Worm (Caenorhabditis elegans) whole organism, late embryonic: Measurements from ENCODE around the gene fpn-1.2.

Experiments
- C38D4.7 ChIP-seq: fragments of 200-800 bp; sonication (Bioruptor generic); optimal IDR thresholded peaks from 2 replicates; lab custom pipeline; 2018; ENCODE audit warnings: mild to moderate bottlenecking, missing genetic modification characterization, moderate library complexity, missing compliant biosample characterization
- F13H6.1 ChIP-seq: sonication (generic microtip); optimal IDR thresholded peaks from 2 replicates; lab custom pipeline; 2016; ENCODE audit warnings: missing genetic modification characterization, missing compliant biosample characterization
- ceh-14 ChIP-seq: sonication (generic microtip); optimal IDR thresholded peaks from 2 replicates; lab custom pipeline; 2016; ENCODE audit warnings: missing genotype, missing genetic modification characterization, missing compliant biosample characterization
- ceh-18 ChIP-seq: sonication (generic microtip); optimal IDR thresholded peaks from 2 replicates; lab custom pipeline; 2016; ENCODE audit warnings: missing genetic modification characterization, missing compliant biosample characterization
- ceh-19 ChIP-seq: fragments of 200-800 bp; sonication (Bioruptor generic); optimal IDR thresholded peaks from 2 replicates; lab custom pipeline; 2018; ENCODE audit warnings: mild to moderate bottlenecking, missing genetic modification characterization, missing compliant biosample characterization
- ceh-2 ChIP-seq: sonication (generic microtip); optimal IDR thresholded peaks from 2 replicates; lab custom pipeline; 2016; ENCODE audit warnings: missing genotype, missing genetic modification characterization, missing compliant biosample characterization
- ceh-30 ChIP-seq: fragments of 150-350 bp; optimal IDR thresholded peaks from 2 replicates; lab custom pipeline; 2014; ENCODE audit warnings: missing biosample characterization, missing genetic modification characterization
- ceh-48 ChIP-seq: sonication (generic microtip); optimal IDR thresholded peaks from 2 replicates; lab custom pipeline; 2016; ENCODE audit warnings: missing genetic modification characterization, inconsistent platforms, missing compliant biosample characterization
- ceh-9 ChIP-seq: sonication (generic microtip); optimal IDR thresholded peaks from 2 replicates; lab custom pipeline; 2016; ENCODE audit warnings: mild to moderate bottlenecking, missing genetic modification characterization, inconsistent platforms, missing compliant biosample characterization
- che-1 ChIP-seq: sonication (generic microtip); optimal IDR thresholded peaks from 2 replicates; lab custom pipeline; 2016; ENCODE audit warnings: mild to moderate bottlenecking, missing genetic modification characterization, missing compliant biosample characterization
- dmd-4 ChIP-seq: sonication (generic microtip); optimal IDR thresholded peaks from 2 replicates; lab custom pipeline; 2016; ENCODE audit warnings: borderline replicate concordance, missing genetic modification characterization, missing compliant biosample characterization
- dve-1 ChIP-seq: sonication (generic microtip); optimal IDR thresholded peaks from 2 replicates; lab custom pipeline; 2017; ENCODE audit warnings: antibody characterized with exemption, mild to moderate bottlenecking, missing genetic modification characterization, missing compliant biosample characterization
- elt-4 ChIP-seq: sonication (generic microtip); optimal IDR thresholded peaks from 2 replicates; lab custom pipeline; 2016; ENCODE audit warnings: missing genetic modification characterization, missing compliant biosample characterization
- ets-4 ChIP-seq: sonication (generic microtip); optimal IDR thresholded peaks from 2 replicates; lab custom pipeline; 2016; ENCODE audit warnings: missing genetic modification characterization, missing compliant biosample characterization
- fax-1 ChIP-seq: sonication (generic microtip); optimal IDR thresholded peaks from 2 replicates; lab custom pipeline; 2016; ENCODE audit warnings: missing genotype, missing genetic modification characterization, missing compliant biosample characterization
- fkh-10 ChIP-seq: fragments of 150-350 bp; optimal IDR thresholded peaks from 2 replicates; lab custom pipeline; 2014; ENCODE audit warnings: missing biosample characterization, missing genetic modification reagents, missing genetic modification characterization
- hlh-13 ChIP-seq: fragments of 200-800 bp; sonication (Bioruptor generic); optimal IDR thresholded peaks from 2 replicates; lab custom pipeline; 2018; ENCODE audit warnings: mild to moderate bottlenecking, missing genetic modification characterization, missing compliant biosample characterization
- hlh-8 ChIP-seq: sonication (generic microtip); optimal IDR thresholded peaks from 2 replicates; lab custom pipeline; 2016; ENCODE audit warnings: missing genotype, missing genetic modification characterization, missing compliant biosample characterization
- lim-6 ChIP-seq: sonication (generic microtip); optimal IDR thresholded peaks from 2 replicates; lab custom pipeline; 2016; ENCODE audit warnings: missing genetic modification characterization, missing compliant biosample characterization
- madf-2 ChIP-seq: sonication (generic microtip); optimal IDR thresholded peaks from 2 replicates; lab custom pipeline; 2017; ENCODE audit warnings: missing genetic modification characterization, missing compliant biosample characterization
- nhr-232 ChIP-seq: sonication (generic microtip); optimal IDR thresholded peaks from 2 replicates; lab custom pipeline; 2016; ENCODE audit warnings: missing genetic modification characterization, missing compliant biosample characterization
- npax-4 ChIP-seq: sonication (generic microtip); optimal IDR thresholded peaks from 2 replicates; lab custom pipeline; 2016; ENCODE audit warnings: missing genetic modification characterization, missing compliant biosample characterization
- odd-2 ChIP-seq: sonication (generic microtip); optimal IDR thresholded peaks from 2 replicates; lab custom pipeline; 2017; ENCODE audit warnings: antibody characterized with exemption, mild to moderate bottlenecking, missing genetic modification characterization, missing compliant biosample characterization
- pat-9 ChIP-seq: fragments of 200-800 bp; sonication (Bioruptor generic); optimal IDR thresholded peaks from 2 replicates; lab custom pipeline; 2018; ENCODE audit warnings: mild to moderate bottlenecking, missing genetic modification characterization, moderate library complexity, missing compliant biosample characterization
- pax-1 ChIP-seq: fragments of 150-350 bp; optimal IDR thresholded peaks from 2 replicates; lab custom pipeline; 2014; ENCODE audit warnings: missing biosample characterization, missing genetic modification characterization
- pha-2 ChIP-seq: sonication (generic microtip); optimal IDR thresholded peaks from 2 replicates; lab custom pipeline; 2017; ENCODE audit warnings: mild to moderate bottlenecking, missing genetic modification characterization, missing compliant biosample characterization
- pha-4 ChIP-seq: fragments of 150-350 bp; optimal IDR thresholded peaks from 2 replicates; lab custom pipeline; 2018; ENCODE audit warnings: missing biosample characterization, missing genetic modification reagents, missing genetic modification characterization
- pqm-1 ChIP-seq: sonication (generic microtip); optimal IDR thresholded peaks from 2 replicates; lab custom pipeline; 2016; ENCODE audit warnings: missing genetic modification characterization, missing compliant biosample characterization
- rnt-1 ChIP-seq: sonication (generic microtip); optimal IDR thresholded peaks from 2 replicates; lab custom pipeline; 2016; ENCODE audit warnings: missing genetic modification characterization, missing compliant biosample characterization
- sdc-2 ChIP-seq: sonication (generic microtip); optimal IDR thresholded peaks from 2 replicates; lab custom pipeline; 2016; ENCODE audit warnings: missing genotype, missing genetic modification characterization, missing compliant biosample characterization
- sox-2 ChIP-seq: fragments of 200-800 bp; sonication (Bioruptor generic); IDR thresholded peaks from 2 replicates; pipeline ENCODE4 v1.3.6; 2022; ENCODE audit warnings: missing genetic modification reagents, missing genetic modification characterization, missing compliant biosample characterization
- sox-4 ChIP-seq: sonication (generic microtip); optimal IDR thresholded peaks from 2 replicates; lab custom pipeline; 2017; ENCODE audit warnings: mild to moderate bottlenecking, missing genetic modification characterization, inconsistent platforms, missing compliant biosample characterization
- syd-9 ChIP-seq: sonication (generic microtip); optimal IDR thresholded peaks from 2 replicates; lab custom pipeline; 2016; ENCODE audit warnings: mild to moderate bottlenecking, missing genetic modification characterization, moderate library complexity, missing compliant biosample characterization
- tbx-2 ChIP-seq: sonication (generic microtip); optimal IDR thresholded peaks from 2 replicates; lab custom pipeline; 2016; ENCODE audit warnings: missing genetic modification characterization, missing compliant biosample characterization
- tbx-7 ChIP-seq: sonication (generic microtip); optimal IDR thresholded peaks from 2 replicates; lab custom pipeline; 2016; ENCODE audit warnings: missing genotype, missing genetic modification characterization, missing compliant biosample characterization
- ttx-3 ChIP-seq: sonication (generic microtip); optimal IDR thresholded peaks from 2 replicates; lab custom pipeline; 2016; ENCODE audit warnings: missing genetic modification reagents, missing genetic modification characterization, missing compliant biosample characterization
- unc-86 ChIP-seq: sonication (generic microtip); optimal IDR thresholded peaks from 2 replicates; lab custom pipeline; 2016; ENCODE audit warnings: missing genetic modification characterization, missing compliant biosample characterization
- zip-5 ChIP-seq: sonication (generic microtip); optimal IDR thresholded peaks from 2 replicates; lab custom pipeline; 2016; ENCODE audit warnings: missing genetic modification characterization, missing compliant biosample characterization
- ztf-16 ChIP-seq: sonication (generic microtip); optimal IDR thresholded peaks from 2 replicates; lab custom pipeline; 2017; ENCODE audit warnings: missing genetic modification characterization, missing compliant biosample characterization

The fpn-1.2 gene

DNA sequence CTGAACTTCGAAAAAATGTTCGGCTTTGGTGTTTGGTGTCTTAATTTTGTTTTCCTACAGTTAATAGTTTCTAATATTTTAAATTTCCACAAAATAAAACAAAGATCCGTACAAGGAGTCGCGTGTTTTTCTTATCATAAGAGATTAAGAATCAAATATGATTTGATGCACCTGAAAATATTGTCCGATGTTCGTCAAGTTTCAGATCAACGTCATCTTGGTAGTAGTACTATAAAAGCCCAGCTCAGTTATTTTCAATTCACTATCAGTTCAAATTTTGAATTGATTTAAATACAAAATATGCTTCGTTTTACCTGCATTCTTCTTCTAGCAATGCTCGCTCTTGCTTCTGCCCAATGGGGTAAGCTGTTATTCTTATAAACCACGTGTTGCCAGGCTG lies 19.4 kb downstream of the fpn-1.2 start, which contains the start of gene cnc-5:
Gene cnc-5, plus strand, starts transcription at position 301 of the 400 bp plus-strand sequence.
- TF ChIP-seq pha-2 (tag; lab: Kevin White, UChicago): no peak
- TF ChIP-seq pat-9 (tag; lab: Kevin White, UChicago): no peak
- TF ChIP-seq ztf-16: no peak
- no peak for TF ChIP-seq unc-86 (tag; lab: Kevin White, UChicago)
- TF ChIP-seq ceh-19 (GFP tag; lab: Kevin White, UChicago): no peak
- no peak for TF ChIP-seq sdc-2 (tag; lab: Kevin White, UChicago)
- no peak for TF ChIP-seq lim-6 (tag; lab: Kevin White, UChicago)
- TF ChIP-seq ceh-2: no peak
- no peak for TF ChIP-seq pha-4 (tag; lab: Kevin White, UChicago)
- no peak for TF ChIP-seq hlh-13 (GFP tag; lab: Kevin White, UChicago)
- no peak for TF ChIP-seq zip-5
- no peak for TF ChIP-seq ceh-30 (tag; lab: Kevin White, UChicago)
- TF ChIP-seq npax-4 (tag; lab: Kevin White, UChicago): no peak
- no peak for TF ChIP-seq hlh-8 (tag; lab: Kevin White, UChicago)
- no peak for TF ChIP-seq ets-4 (tag; lab: Kevin White, UChicago)
- TF ChIP-seq fkh-10: no peak

DNA sequence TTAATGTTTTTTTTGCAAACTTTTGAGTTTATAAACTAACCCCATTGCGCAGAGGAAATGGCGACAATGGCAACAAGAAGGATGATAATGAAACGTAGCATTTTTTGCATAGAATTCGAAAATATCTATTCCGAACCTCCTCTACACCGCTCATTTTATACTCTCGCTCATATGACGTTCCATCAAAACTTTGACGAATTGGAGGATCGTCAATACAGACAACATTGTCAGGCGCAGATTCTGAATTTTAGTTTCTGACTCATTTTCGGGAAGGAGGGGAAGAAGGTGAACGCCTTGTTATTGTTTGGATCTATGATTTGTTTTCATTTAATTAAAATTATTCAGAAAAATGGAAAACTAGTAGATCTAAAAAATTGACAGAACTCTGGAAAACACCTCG lies 20.3 kb downstream of the fpn-1.2 start, which contains the start of gene cnc-1:
Gene cnc-1, minus strand, starts transcription at position 101 of the 400 bp plus-strand sequence.
- TF ChIP-seq F13H6.1 (tag; lab: Kevin White, UChicago): no peak
- TF ChIP-seq fax-1 (tag; lab: Kevin White, UChicago): no peak
- TF ChIP-seq fkh-10: no peak
- no peak for TF ChIP-seq syd-9 (tag; lab: Kevin White, UChicago)
- TF ChIP-seq C38D4.7 (GFP tag; lab: Kevin White, UChicago): no peak
- TF ChIP-seq madf-2 (tag; lab: Kevin White, UChicago): no peak
- no peak for TF ChIP-seq ceh-19 (GFP tag; lab: Kevin White, UChicago)
- no peak for TF ChIP-seq pha-2 (tag; lab: Kevin White, UChicago)
- no peak for TF ChIP-seq sdc-2 (tag; lab: Kevin White, UChicago)
- no peak for TF ChIP-seq ttx-3 (tag; lab: Kevin White, UChicago)
- TF ChIP-seq ceh-9: no peak
- no peak for TF ChIP-seq dve-1 (tag; lab: Kevin White, UChicago)

DNA sequence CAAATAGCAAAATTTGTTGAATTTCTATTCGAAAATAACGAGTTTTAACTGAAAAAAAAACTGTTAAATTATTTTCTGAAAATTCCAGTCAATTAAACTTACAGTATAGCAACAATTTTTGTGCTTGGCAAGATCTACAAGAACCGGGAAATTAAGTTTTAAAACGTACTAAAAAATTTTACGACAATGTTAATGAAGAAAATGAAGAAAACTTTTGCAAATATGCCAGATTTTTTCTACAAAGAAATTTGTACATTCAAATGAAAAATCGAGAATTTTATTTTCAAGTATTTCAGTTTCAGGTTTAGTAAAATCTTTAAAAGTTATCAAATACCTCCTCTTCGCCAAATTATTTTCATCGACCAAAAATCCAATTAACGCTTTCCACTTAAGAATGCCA lies 22.5 kb downstream of the fpn-1.2 start, which contains the start of gene cnc-11:
Gene cnc-11, plus strand, starts transcription at position 301 of the 400 bp plus-strand sequence.
- TF ChIP-seq madf-2 (tag; lab: Kevin White, UChicago) (no peak), ceh-14 (no peak), pax-1 (tag; lab: Kevin White, UChicago) (no peak), rnt-1 (tag; lab: Kevin White, UChicago) (no peak), ceh-2 (no peak), pqm-1 (tag; lab: Kevin White, UChicago) (no peak), lim-6 (tag; lab: Kevin White, UChicago) (no peak), ztf-16 (no peak), sox-2 (GFP tag; lab: Robert Waterston, UW) (no peak), ceh-9 (no peak)

DNA sequence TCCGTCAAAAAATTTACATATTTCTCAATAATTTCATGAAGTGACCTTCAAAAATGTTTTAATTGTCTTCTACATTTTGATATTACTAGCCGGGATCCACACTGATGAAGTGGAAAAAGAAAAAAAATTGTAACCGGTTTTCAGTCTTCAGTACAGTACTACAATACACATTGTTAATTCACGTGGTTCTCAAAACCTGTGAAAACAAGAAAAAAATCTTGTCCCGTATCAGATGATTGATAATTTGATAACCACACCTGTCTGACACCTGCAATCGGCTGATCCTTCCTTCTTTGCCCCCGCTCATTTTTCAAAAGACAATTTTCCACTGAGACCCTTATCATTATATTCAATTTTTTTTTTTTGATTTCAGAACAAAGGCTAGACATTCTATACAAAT lies 25.7 kb downstream of the fpn-1.2 start, which contains the start of gene R09B5.11:
Gene R09B5.11, plus strand, starts transcription at position 374 of the 400 bp plus-strand sequence.
- TF ChIP-seq nhr-232 (tag; lab: Kevin White, UChicago) (no peak), elt-4 (no peak), tbx-2 (no peak), ceh-2 (no peak)

DNA sequence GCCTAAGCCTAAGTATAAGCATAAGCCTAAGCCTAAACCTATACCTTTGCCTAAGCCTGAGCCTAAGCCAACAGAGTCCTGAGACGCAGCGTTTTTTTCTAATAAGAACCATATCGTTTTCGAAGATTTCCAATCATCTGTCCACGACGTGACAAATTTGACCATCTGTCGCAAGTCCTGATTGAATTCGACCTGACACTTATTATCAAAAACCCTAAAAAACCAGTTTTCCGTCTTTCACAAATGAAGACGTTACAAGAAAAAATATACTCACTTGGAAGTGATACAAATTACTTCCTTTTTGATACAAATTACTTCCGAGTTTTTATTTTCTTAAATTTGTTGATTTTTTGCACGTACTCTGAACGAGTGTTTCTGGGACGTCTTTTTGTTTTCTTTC lies 26.3 kb downstream of the fpn-1.2 start:
- TF ChIP-seq dmd-4 (tag; lab: Kevin White, UChicago) (no peak), dve-1 (tag; lab: Kevin White, UChicago) (no peak), ceh-14 (no peak), hlh-8 (tag; lab: Kevin White, UChicago) (no peak), sox-4 (tag; lab: Kevin White, UChicago) (no peak), odd-2 (tag; lab: Kevin White, UChicago) (no peak), F13H6.1 (tag; lab: Kevin White, UChicago) (no peak), npax-4 (tag; lab: Kevin White, UChicago) (no peak), lim-6 (tag; lab: Kevin White, UChicago) (no peak), ceh-48 (tag; lab: Kevin White, UChicago) (no peak), pha-4 (tag; lab: Kevin White, UChicago) (no peak), tbx-7 (tag; lab: Kevin White, UChicago) (no peak), ceh-18 (tag; lab: Kevin White, UChicago) (no peak), rnt-1 (tag; lab: Kevin White, UChicago) (no peak), che-1 (no peak), pax-1 (tag; lab: Kevin White, UChicago) (no peak), C38D4.7 (GFP tag; lab: Kevin White, UChicago) (no peak)
